Worm (Caenorhabditis elegans): ENCODE results near the gene fbxa-214.

Gene fbxa-214

DNA sequence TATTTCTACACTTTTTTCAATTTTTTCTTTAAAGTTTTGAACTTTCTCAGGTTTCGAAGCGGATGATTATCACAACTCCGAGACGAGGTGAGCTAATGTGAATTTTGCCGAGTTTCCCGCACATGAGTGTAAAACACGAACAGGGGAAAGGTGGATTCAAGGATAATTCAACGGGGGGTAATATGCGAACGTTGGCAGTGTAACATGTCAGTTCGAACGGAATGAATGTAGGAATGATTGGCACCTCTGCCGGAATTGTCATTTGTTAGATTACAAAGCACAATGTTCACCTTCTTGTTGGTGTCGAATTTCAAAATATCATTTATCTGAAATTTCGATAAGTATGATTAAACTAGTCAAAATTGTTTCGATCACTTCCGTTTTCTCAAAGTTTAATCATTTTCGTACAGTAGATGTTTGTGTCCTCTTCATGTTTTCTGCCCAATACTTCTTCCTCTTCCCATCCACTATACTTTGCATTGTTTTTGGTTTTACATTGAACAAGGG lies 50.9 kb downstream of the fbxa-214 start, which contains the start of gene picc-1:
Gene picc-1 (plus strand): TSS at position 51 of the 507 bp plus-strand sequence.
- TF ChIP-seq lag-1 (GFP tag; IDR thresholded peaks at IDR 0.05) (no peak), F39B2.1 (GFP tag; IDR thresholded peaks at IDR 0.05) (no peak), zfh-2 (GFP tag; conservative IDR thresholded peaks at IDR 0.05) (no peak), nhr-80 (tag; optimal IDR thresholded peaks at IDR 0.05) (no peak), Y53G8AR.9 (GFP tag; conservative IDR thresholded peaks at IDR 0.05) (0 out of 2 replicates have a peak, but pooled peaks have one; percentile 22), madf-8 (GFP tag; conservative IDR thresholded peaks at IDR 0.05) (no peak), Y56A3A.18 (GFP tag; IDR thresholded peaks at IDR 0.05) (0 out of 2 replicates have a peak, but pooled peaks have one; percentile 23), tlf-1 (GFP tag; optimal IDR thresholded peaks at IDR 0.05) (no peak), unc-130 (GFP tag; optimal IDR thresholded peaks at IDR 0.05) (no peak), C17E4.6 (GFP tag; IDR thresholded peaks at IDR 0.05) (no peak), fkh-3 (tag; optimal IDR thresholded peaks at IDR 0.05) (no peak), F52B5.7 (tag; optimal IDR thresholded peaks at IDR 0.05) (no peak), die-1 (tag; optimal IDR thresholded peaks at IDR 0.05) (no peak), lin-26 (GFP tag; IDR thresholded peaks at IDR 0.05) (no peak), Y79H2A.3 (GFP tag; conservative IDR thresholded peaks at IDR 0.05) (peak; percentile 84), tbx-9 (tag; optimal IDR thresholded peaks at IDR 0.05; ENCODE audit: borderline replicate concordance) (no peak), nhr-179 (tag; optimal IDR thresholded peaks at IDR 0.05) (no peak), K11D2.4 (GFP tag; IDR thresholded peaks at IDR 0.05) (no peak), F33H1.4 (GFP tag; IDR thresholded peaks at IDR 0.05) (no peak), repo-1 (tag; optimal IDR thresholded peaks at IDR 0.05) (no peak), attf-5 (GFP tag; optimal IDR thresholded peaks at IDR 0.05) (no peak), snpc-1.1 (tag; optimal IDR thresholded peaks at IDR 0.05; ENCODE audit: insufficient read depth) (no peak), ztf-18 (tag; optimal IDR thresholded peaks at IDR 0.05) (no peak), F10E7.11 (tag; optimal IDR thresholded peaks at IDR 0.05) (no peak), F57A8.1 (GFP tag; optimal IDR thresholded peaks at IDR 0.05) (no peak), nhr-120 (GFP tag; IDR thresholded peaks at IDR 0.05) (peak; percentile 85; the same call in 1 of the 2 replicates), tbp1 (GFP tag; optimal IDR thresholded peaks at IDR 0.05) (peak; percentile 26), Y67H2A.10 (GFP tag; conservative IDR thresholded peaks at IDR 0.05) (no peak), ekl-4 (GFP tag; IDR thresholded peaks at IDR 0.05) (0 out of 2 replicates have a peak, but pooled peaks have one; percentile 7), lsl-1 (GFP tag; optimal IDR thresholded peaks at IDR 0.05) (no peak), athp-1 (tag; optimal IDR thresholded peaks at IDR 0.05) (peak; percentile 7), ceh-91 (GFP tag; IDR thresholded peaks at IDR 0.05) (no peak), mcd-1 (GFP tag; IDR thresholded peaks at IDR 0.05) (0 out of 2 replicates have a peak, but pooled peaks have one; percentile 29), K12H6.12 (tag; optimal IDR thresholded peaks at IDR 0.05) (no peak), rcor-1 (GFP tag; IDR thresholded peaks at IDR 0.05) (0 out of 2 replicates have a peak, but pooled peaks have one; percentile 22), madf-10 (tag; optimal IDR thresholded peaks at IDR 0.05) (no peak), T07F8.4 (tag; optimal IDR thresholded peaks at IDR 0.05) (no peak), mel-28 (tag; optimal IDR thresholded peaks at IDR 0.05; ENCODE audit: borderline replicate concordance) (no peak), ztf-26 (tag; optimal IDR thresholded peaks at IDR 0.05) (no peak), ets-4 (GFP tag; optimal IDR thresholded peaks at IDR 0.05) (no peak), pbrm-1 (GFP tag; IDR thresholded peaks at IDR 0.05) (no peak; the same call in 1 of the 2 replicates), snpc-4 (GFP tag; optimal IDR thresholded peaks at IDR 0.05) (no peak), snpc-4 (tag; optimal IDR thresholded peaks at IDR 0.05) (peak in 2 of 4 experiments; percentile 15 to 24), C06A6.2 (GFP tag; conservative IDR thresholded peaks at IDR 0.05) (no peak), ZK185.1 (tag; optimal IDR thresholded peaks at IDR 0.05; ENCODE audit: poor library complexity, severe bottlenecking) (peak; percentile 61), let-607 (tag; optimal IDR thresholded peaks at IDR 0.05) (peak in 1 of 2 experiments; percentile 5), attf-3 (GFP tag; conservative IDR thresholded peaks at IDR 0.05) (peak; percentile 42; the same call in 1 of the 2 replicates), sptf-2 (GFP tag; optimal IDR thresholded peaks at IDR 0.05) (no peak)
